Worm (Caenorhabditis elegans): ENCODE results near the gene F10C1.1.

ce11 chrII:5797348-5797977 is 23.4 kb downstream of the F10C1.1 start, which contains the start of the genes msp-63 and msp-142:
- TF ChIP-seq ceh-2 (tag; optimal IDR thresholded peaks at IDR 0.05) (no peak), nhr-232 (tag; optimal IDR thresholded peaks at IDR 0.05) (no peak), unc-86 (tag; optimal IDR thresholded peaks at IDR 0.05) (no peak), nfya-1 (tag; optimal IDR thresholded peaks at IDR 0.05) (no peak), pha-4 (tag; optimal IDR thresholded peaks at IDR 0.05) (no peak)
